Fruit fly (Drosophila melanogaster): ENCODE results near the gene ppk7.

DNA sequence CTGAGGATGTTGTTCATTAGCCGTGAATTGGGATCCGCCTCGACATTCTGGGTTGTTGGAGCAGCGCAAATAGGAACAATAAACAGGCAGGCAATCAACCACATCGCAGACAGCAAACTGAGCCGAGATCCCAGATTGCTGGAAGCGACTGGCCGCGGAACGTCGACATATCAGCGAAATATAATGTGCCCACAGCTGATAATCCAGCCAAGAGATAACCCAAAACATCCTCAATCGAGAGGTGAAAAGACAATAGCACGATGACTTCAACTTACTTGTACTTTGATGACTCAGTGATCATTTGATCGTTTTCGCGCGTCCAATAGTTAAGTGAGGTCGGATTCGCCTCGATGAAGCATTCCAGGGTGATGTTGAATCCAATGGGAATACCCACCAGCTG is 31.3 kb upstream of the ppk7 start, which contains the start of gene Nepl6:
- TF ChIP-seq fd96Ca (GFP tag; IDR thresholded peaks at IDR 0.05) (no peak), rn (GFP tag; IDR thresholded peaks at IDR 0.05) (no peak), CG15710 (tag; optimal IDR thresholded peaks at IDR 0.05) (no peak), gl (tag; optimal IDR thresholded peaks at IDR 0.05) (no peak), CG32121 (GFP tag; IDR thresholded peaks at IDR 0.05) (no peak), CG12605 (GFP tag; IDR thresholded peaks at IDR 0.05) (no peak), CG13204 (GFP tag; optimal IDR thresholded peaks at IDR 0.05) (no peak)

All from whole organism, pupa.